Fruit fly (Drosophila melanogaster): ENCODE results near the gene CG31709.

CG31709 gene

DNA sequence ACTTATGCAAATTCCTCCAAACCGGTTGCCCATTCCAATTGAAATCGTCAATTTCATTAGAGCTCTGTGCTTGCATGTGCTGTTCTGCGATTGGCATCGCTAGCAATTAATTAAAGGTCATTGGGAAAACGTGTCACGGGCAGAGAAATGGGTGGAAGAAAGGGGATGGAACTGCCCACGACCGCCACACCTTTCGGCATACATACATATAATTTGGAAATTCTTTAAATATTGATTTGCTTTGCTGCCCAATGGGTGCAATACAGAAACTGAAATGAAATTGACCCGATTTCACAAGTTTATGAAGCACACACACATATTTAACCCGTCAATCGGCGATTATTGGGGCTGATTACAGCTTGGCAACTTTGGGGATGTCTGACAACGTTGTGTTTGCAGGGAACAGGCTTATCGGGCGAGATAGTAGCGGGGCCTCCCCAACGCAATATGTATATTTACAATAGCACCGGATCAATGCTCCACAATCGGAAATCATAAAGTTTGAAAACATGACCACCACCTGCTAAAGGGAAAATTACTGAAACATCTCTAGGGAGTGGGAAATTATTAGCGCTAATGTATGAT, 35.3 kb upstream of the CG31709 start:
- TF ChIP-seq cnc (optimal IDR thresholded peaks at IDR 0.05): peak in 1 of 2 experiments; percentile 54
- peak; percentile 40 for TF ChIP-seq cic (GFP tag; optimal IDR thresholded peaks at IDR 0.05)
- TF ChIP-seq CG7101 (tag; optimal IDR thresholded peaks at IDR 0.05): no peak
- no peak for TF ChIP-seq CG11617 (GFP tag; optimal IDR thresholded peaks at IDR 0.05)

DNA sequence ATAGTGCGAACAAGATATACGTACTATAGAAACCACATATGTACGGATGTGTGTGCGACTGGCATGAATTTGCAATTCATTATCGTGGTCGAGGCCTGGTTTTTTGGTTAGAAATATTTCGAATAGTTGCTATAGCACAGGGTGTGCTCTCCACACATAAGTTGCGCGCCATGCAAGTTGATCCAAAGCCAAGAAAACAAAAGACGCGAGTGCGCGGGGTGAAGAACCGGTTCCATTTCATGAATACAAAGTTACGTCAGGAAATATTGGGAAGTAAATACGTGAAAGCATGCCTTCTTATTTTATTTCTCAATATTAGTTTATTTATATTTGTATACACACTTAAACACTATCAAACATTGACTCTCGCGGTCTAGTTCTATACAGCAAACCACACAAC, 34.5 kb upstream of the CG31709 start:
- TF ChIP-seq CG5204 (GFP tag; optimal IDR thresholded peaks at IDR 0.05): no peak
- TF ChIP-seq kay (GFP tag; ENCODE audit: borderline replicate concordance): peak; percentile 84
- peak; percentile 11 for TF ChIP-seq CG7101 (tag; optimal IDR thresholded peaks at IDR 0.05)

DNA sequence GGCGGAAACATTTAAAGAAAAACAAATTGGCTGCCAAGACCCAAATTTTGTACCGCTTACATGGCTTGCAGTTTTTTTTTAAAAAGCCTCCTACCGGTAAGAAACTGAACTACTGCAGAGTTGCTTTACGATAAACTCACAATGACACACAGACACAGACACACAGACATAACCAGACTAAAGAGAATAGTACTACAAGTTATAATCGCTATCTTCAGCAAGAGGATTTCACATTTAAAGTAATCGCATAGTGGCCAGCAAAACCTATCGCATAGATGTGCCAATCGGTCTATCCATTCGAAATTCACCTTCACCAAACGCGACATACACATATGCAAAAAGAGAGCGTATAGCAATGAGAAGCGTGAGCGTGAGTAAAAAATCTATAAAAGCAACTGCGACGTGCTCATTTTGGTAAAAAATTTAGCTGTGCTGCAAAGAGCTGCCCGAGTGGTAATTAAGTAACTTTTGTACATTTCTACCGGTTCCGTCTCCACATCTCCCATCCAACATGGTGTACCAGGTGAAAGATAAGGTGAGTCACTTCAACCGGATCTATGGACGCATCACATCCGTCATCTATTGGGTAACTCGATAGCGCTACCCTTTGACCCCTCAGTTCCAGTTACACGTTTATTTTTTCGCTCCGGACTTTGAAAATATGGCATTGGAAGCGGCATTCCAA, 33.7 kb upstream of the CG31709 start, which contains the start of gene Trx2:
Gene Trx2, plus strand, starts transcription at position 161 of the 685 bp plus-strand sequence.
- TF ChIP-seq CG11617 (GFP tag; optimal IDR thresholded peaks at IDR 0.05) (peak; percentile 13), cic (GFP tag; optimal IDR thresholded peaks at IDR 0.05) (peak; percentile 61), kay (GFP tag; ENCODE audit: borderline replicate concordance) (peak; percentile 18), CG7045 (GFP tag; optimal IDR thresholded peaks at IDR 0.05) (no peak), CG7101 (tag; optimal IDR thresholded peaks at IDR 0.05) (no peak), bab1 (GFP tag; optimal IDR thresholded peaks at IDR 0.05) (peak; percentile 46), tj (GFP tag; optimal IDR thresholded peaks at IDR 0.05) (peak; percentile 27), CG1620 (GFP tag; optimal IDR thresholded peaks at IDR 0.05) (peak; percentile 58), Clk (GFP tag; optimal IDR thresholded peaks at IDR 0.05) (no peak), pad (GFP tag; optimal IDR thresholded peaks at IDR 0.05) (no peak), toe (GFP tag; optimal IDR thresholded peaks at IDR 0.05) (peak; percentile 30), Hr96 (GFP tag; optimal IDR thresholded peaks at IDR 0.05) (peak; percentile 65), CG33017 (tag; optimal IDR thresholded peaks at IDR 0.05) (peak; percentile 64), CG5204 (GFP tag; optimal IDR thresholded peaks at IDR 0.05) (no peak), ovo (GFP tag; optimal IDR thresholded peaks at IDR 0.05) (peak; percentile 48), CG12768 (GFP tag; optimal IDR thresholded peaks at IDR 0.05) (peak; percentile 55), CG14711 (tag; optimal IDR thresholded peaks at IDR 0.05) (no peak), Mnt (GFP tag; optimal IDR thresholded peaks at IDR 0.05) (peak; percentile 77), cnc (optimal IDR thresholded peaks at IDR 0.05) (no peak), Crg-1 (GFP tag; optimal IDR thresholded peaks at IDR 0.05) (peak; percentile 20)

DNA sequence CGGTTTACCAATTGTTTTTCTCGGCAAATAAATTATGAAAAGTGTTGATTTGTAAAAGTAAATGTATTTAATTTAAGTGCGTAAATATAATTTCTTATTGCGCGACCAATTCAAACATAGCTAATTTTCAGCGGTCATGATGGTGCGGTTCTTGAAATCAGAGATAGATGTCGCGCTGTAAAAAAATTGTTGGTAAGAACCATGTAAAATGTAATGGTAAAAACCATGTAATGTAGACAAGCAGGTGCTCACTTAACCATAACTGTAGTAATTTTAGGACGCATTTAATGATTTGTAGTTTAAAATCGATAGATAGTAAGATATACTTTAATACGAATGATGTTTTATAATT, 33.2 kb upstream of the CG31709 start:
- TF ChIP-seq Crg-1 (GFP tag; optimal IDR thresholded peaks at IDR 0.05): no peak
- TF ChIP-seq pad (GFP tag; optimal IDR thresholded peaks at IDR 0.05): no peak
- no peak for TF ChIP-seq CG7101 (tag; optimal IDR thresholded peaks at IDR 0.05)
- TF ChIP-seq kay (GFP tag; ENCODE audit: borderline replicate concordance): no peak
- TF ChIP-seq CG7045 (GFP tag; optimal IDR thresholded peaks at IDR 0.05): no peak
- no peak for TF ChIP-seq cic (GFP tag; optimal IDR thresholded peaks at IDR 0.05)
- TF ChIP-seq tj (GFP tag; optimal IDR thresholded peaks at IDR 0.05): no peak
- TF ChIP-seq CG5204 (GFP tag; optimal IDR thresholded peaks at IDR 0.05): no peak

DNA sequence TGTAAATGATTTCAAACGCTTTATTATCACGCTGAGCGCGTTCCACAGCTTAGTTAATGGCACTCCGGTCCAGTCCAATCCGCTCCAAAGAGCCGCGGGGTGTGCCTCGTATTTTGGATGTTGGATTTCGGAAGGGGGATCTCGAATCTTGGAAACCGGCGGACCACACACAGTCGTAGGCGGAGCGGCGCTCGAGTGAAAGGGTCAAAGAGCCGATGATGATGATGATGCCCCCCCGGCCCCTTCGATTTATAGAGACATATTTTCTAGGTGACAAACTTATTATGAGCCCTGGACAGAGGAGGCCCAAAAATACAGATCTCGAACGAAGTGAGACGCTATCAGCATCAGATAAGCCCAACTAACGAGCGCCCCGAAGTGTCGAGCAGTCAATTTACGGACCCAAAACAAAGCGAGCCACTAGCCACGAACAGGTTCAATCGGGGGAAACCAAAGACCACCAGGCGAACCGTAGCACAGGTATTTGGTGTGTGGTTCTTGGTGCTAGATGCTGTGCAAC, 30.0 kb upstream of the CG31709 start:
- TF ChIP-seq cnc (optimal IDR thresholded peaks at IDR 0.05): no peak
- TF ChIP-seq cic (GFP tag; optimal IDR thresholded peaks at IDR 0.05): no peak
- TF ChIP-seq CG14711 (tag; optimal IDR thresholded peaks at IDR 0.05): no peak
- TF ChIP-seq Mnt (GFP tag; optimal IDR thresholded peaks at IDR 0.05): no peak
- no peak for TF ChIP-seq kay (GFP tag; ENCODE audit: borderline replicate concordance)
- no peak for TF ChIP-seq pad (GFP tag; optimal IDR thresholded peaks at IDR 0.05)
- TF ChIP-seq Hr96 (GFP tag; optimal IDR thresholded peaks at IDR 0.05): no peak
- TF ChIP-seq CG5204 (GFP tag; optimal IDR thresholded peaks at IDR 0.05): no peak
- no peak for TF ChIP-seq CG11617 (GFP tag; optimal IDR thresholded peaks at IDR 0.05)
- TF ChIP-seq tj (GFP tag; optimal IDR thresholded peaks at IDR 0.05): no peak
- TF ChIP-seq CG1620 (GFP tag; optimal IDR thresholded peaks at IDR 0.05): no peak
- TF ChIP-seq CG33017 (tag; optimal IDR thresholded peaks at IDR 0.05): no peak
- TF ChIP-seq Crg-1 (GFP tag; optimal IDR thresholded peaks at IDR 0.05): no peak
- no peak for TF ChIP-seq ovo (GFP tag; optimal IDR thresholded peaks at IDR 0.05)
- TF ChIP-seq CG12768 (GFP tag; optimal IDR thresholded peaks at IDR 0.05): no peak
- no peak for TF ChIP-seq Clk (GFP tag; optimal IDR thresholded peaks at IDR 0.05)
- no peak for TF ChIP-seq CG7045 (GFP tag; optimal IDR thresholded peaks at IDR 0.05)
- no peak for TF ChIP-seq CG7101 (tag; optimal IDR thresholded peaks at IDR 0.05)
- no peak for TF ChIP-seq bab1 (GFP tag; optimal IDR thresholded peaks at IDR 0.05)

DNA sequence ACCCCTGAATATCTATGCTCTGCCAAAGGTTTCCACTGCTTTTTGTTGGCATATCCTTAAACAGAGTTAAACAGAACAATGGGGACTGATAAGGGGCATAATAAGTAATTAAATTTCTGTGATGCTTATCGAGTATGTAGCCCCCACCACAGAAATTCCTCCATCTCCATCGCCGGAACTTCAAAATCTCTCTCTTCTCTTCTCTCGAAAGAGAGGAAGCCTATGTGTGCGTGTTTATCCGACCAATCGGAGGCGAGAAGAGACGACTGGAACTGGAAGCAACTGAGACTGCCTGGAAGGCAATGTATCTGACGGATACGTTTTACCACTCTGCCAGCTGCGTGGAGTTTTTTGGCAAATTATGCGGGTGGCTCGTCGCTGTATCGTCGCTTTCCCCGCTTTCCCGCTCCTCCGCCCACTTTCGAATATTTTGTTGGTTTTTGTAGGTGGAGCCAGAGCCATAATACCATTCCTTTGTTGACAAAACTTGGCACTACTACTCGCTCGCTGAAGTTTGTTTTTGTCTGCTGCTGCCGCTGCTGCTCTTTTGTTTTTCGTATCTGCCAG, 28.6 kb upstream of the CG31709 start, which contains the start of gene gcm2:
Gene gcm2, plus strand, starts transcription at position 566 of the 567 bp plus-strand sequence.
- TF ChIP-seq cnc (optimal IDR thresholded peaks at IDR 0.05) (no peak), CG11617 (GFP tag; optimal IDR thresholded peaks at IDR 0.05) (no peak), ovo (GFP tag; optimal IDR thresholded peaks at IDR 0.05) (no peak), toe (GFP tag; optimal IDR thresholded peaks at IDR 0.05) (no peak), CG14711 (tag; optimal IDR thresholded peaks at IDR 0.05) (no peak), tj (GFP tag; optimal IDR thresholded peaks at IDR 0.05) (no peak), CG7045 (GFP tag; optimal IDR thresholded peaks at IDR 0.05) (no peak), kay (GFP tag; ENCODE audit: borderline replicate concordance) (no peak), Crg-1 (GFP tag; optimal IDR thresholded peaks at IDR 0.05) (no peak), Mnt (GFP tag; optimal IDR thresholded peaks at IDR 0.05) (no peak), CG7101 (tag; optimal IDR thresholded peaks at IDR 0.05) (no peak), bab1 (GFP tag; optimal IDR thresholded peaks at IDR 0.05) (no peak), Hr96 (GFP tag; optimal IDR thresholded peaks at IDR 0.05) (no peak), pad (GFP tag; optimal IDR thresholded peaks at IDR 0.05) (no peak), CG5204 (GFP tag; optimal IDR thresholded peaks at IDR 0.05) (no peak)

Data from whole organism, adult.